Fruit fly (Drosophila melanogaster): ENCODE data around the gene CG5934.
A peak's percentile ranks its signal among the peaks of the same experiment; 100 is the strongest.

CG5934 gene

DNA sequence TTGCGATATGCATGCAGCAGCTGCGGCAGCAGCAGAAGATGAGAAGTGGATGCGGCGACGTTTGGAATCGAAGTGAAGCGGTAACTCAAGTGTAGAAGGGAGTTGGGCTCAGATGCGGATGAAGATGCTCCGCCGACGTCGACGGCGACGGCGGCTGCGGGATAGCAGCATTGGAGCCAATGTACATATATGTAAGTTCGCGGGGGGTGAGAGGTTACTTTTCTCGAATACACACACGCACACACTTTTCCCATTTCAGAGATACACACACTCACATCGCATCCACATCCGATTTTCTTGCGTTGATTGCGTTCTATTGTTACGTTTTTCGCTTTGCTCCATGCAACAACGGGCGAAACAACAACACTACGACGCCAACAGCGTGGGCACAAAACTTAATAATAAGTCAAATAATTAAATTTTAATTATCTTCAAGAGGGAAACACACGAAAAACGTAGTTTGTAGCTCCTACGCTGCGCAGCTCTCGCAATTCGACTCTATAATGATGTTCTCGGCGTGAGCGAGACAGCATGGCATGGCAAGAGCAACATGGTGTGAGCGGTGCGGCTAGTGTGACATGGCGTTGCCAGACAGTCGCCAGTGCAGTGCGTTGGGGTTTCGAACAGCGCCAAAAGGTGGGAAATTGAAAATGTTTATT lies 28.6 kb upstream of the CG5934 start, which contains the start of gene CG18766:
Gene CG18766 (minus strand): TSS at position 508 of the 659 bp plus-strand sequence.
- TF ChIP-seq pan (optimal IDR thresholded peaks at IDR 0.05) (no peak), CG8478 (optimal IDR thresholded peaks at IDR 0.05) (peak; percentile 81), EcR (GFP tag; optimal IDR thresholded peaks at IDR 0.05) (no peak)

DNA sequence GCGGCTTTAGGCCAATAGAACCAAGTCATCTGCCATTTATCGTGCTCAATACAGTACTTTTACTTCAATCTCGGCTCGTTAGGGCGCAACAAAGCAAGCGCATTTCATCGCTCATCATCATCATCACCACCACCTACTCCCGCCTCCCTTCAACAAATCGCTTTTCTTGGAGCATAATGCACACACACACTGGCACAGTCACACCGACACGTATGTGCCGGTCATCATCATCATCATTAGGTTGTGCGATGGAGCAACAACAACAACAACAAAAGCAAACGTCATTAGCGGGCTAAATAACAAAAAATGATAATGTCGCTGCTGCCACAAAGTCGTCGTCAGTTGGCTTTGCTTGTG lies 28.1 kb upstream of the CG5934 start:
- TF ChIP-seq Dll (optimal IDR thresholded peaks at IDR 0.05) (no peak), psq (optimal IDR thresholded peaks at IDR 0.05) (no peak), EcR (GFP tag; optimal IDR thresholded peaks at IDR 0.05) (no peak), pan (optimal IDR thresholded peaks at IDR 0.05) (no peak), usp (GFP tag; optimal IDR thresholded peaks at IDR 0.05) (no peak), CG8478 (optimal IDR thresholded peaks at IDR 0.05) (no peak)

DNA sequence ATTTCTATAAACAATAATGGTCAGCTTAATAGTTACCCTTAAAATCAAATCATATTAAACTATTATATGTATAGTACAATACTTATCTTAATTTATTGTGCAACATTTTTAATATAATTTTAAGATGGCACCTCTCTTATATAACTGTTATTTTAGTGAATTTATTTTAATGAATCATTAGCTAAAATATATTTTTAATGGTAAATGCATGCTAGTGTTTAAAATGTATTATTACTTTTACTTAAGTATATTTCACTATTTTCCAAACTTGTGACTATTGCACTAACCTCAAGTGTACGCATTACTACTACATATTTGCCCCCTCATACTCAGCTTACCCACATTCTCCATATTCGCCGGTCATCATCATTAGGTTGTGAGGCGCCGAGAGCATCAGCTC lies 27.2 kb upstream of the CG5934 start:
- TF ChIP-seq CG8478 (optimal IDR thresholded peaks at IDR 0.05) = no peak
- no peak for TF ChIP-seq pan (optimal IDR thresholded peaks at IDR 0.05)
- no peak for TF ChIP-seq EcR (GFP tag; optimal IDR thresholded peaks at IDR 0.05)
- TF ChIP-seq usp (GFP tag; optimal IDR thresholded peaks at IDR 0.05) = no peak
- no peak for TF ChIP-seq psq (optimal IDR thresholded peaks at IDR 0.05)

DNA sequence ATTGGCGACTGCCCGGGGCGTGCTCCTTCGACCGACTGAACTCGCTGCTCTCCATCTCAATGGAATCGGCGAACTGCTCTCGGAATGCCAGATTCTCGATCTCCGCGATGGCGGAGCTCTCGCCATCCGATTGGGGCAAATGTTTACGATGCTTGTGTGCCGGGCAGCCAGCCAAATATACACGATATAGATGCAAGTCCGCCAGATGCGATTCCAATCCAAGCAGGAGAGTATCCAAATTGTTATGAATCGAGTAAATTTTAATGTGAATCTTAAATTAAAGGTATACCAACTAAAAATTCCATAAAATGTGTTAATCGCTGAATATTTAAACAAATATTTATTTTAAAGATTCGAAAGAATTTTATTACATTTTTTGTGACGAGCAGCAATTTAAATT lies 25.6 kb upstream of the CG5934 start, which contains the start of gene CG5984:
Gene CG5984 (minus strand): TSS at position 101 of the 400 bp plus-strand sequence.
- TF ChIP-seq Dll (optimal IDR thresholded peaks at IDR 0.05) (no peak), EcR (GFP tag; optimal IDR thresholded peaks at IDR 0.05) (no peak), pan (optimal IDR thresholded peaks at IDR 0.05) (no peak), usp (GFP tag; optimal IDR thresholded peaks at IDR 0.05) (no peak), CG8478 (optimal IDR thresholded peaks at IDR 0.05) (no peak), psq (optimal IDR thresholded peaks at IDR 0.05) (no peak)

DNA sequence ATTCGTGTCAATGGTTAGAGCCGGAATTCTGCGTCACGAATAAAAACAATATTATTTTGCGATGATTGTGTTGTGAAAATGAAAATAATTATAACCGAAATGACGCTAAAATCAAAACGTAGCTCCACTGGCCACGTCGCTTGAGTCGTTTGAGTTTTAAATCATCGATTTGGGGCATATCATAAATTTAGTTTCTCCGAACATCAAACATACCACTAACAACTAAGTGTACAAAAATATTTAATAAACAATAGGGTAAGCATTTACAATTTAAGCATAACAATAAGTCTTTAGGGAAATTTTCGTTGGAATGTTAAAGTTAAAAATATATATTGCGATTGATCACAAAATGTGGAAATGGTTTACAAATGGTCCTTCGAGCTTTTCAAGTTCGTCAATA lies 22.6 kb upstream of the CG5934 start, which contains the start of the genes TTLL6B and TfIIA-L:
Gene TTLL6B (minus strand): TSS at position 101 of the 400 bp plus-strand sequence.
Gene TfIIA-L (plus strand): TSS at position 206 of the 400 bp plus-strand sequence.
- no peak for TF ChIP-seq CG8478 (optimal IDR thresholded peaks at IDR 0.05)
- TF ChIP-seq EcR (GFP tag; optimal IDR thresholded peaks at IDR 0.05) = no peak
- no peak for TF ChIP-seq pan (optimal IDR thresholded peaks at IDR 0.05)
- TF ChIP-seq psq (optimal IDR thresholded peaks at IDR 0.05) = no peak
- no peak for TF ChIP-seq usp (GFP tag; optimal IDR thresholded peaks at IDR 0.05)
- no peak for TF ChIP-seq Dll (optimal IDR thresholded peaks at IDR 0.05)

DNA sequence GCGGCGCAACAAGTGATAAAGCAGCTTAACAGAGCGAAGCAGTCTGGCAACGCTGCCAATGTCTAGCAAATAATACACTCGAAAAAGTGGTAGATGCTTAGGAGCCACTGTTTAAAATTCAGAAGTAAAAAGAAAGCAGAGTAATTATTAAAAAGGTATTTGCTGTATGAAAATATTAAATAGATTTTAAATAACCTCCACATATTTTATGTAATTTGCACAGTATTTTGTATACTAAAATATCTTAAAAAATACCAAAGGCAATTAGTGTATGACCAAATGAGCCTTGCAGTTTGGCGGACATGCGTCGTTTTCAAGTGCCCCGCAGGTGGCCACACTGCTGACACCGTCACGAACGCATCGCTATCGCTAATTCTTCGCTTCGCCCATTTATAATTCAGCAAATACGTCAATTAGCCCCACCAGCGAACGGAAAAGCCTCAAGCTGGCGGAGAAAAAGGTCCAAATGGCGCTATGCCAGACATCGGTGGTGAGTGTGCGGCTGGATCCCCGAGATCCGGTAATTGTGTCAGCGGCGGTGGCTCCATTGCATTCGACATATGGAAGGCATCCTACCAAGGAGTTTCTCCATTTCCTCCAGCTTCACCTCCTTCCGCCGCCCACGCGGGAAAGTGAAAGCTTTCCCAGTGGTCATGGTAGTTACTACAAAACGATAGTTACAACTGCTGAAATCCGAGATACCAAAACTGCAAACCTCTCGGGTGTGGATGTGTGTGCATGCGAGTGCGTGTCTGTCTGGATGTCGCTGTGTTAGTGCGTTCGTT lies 20.2 kb upstream of the CG5934 start, which contains the start of gene pll:
Gene pll (minus strand): TSS at position 47 of the 785 bp plus-strand sequence.
- TF ChIP-seq psq (optimal IDR thresholded peaks at IDR 0.05) (no peak), CG8478 (optimal IDR thresholded peaks at IDR 0.05) (no peak), pan (optimal IDR thresholded peaks at IDR 0.05) (no peak)

DNA sequence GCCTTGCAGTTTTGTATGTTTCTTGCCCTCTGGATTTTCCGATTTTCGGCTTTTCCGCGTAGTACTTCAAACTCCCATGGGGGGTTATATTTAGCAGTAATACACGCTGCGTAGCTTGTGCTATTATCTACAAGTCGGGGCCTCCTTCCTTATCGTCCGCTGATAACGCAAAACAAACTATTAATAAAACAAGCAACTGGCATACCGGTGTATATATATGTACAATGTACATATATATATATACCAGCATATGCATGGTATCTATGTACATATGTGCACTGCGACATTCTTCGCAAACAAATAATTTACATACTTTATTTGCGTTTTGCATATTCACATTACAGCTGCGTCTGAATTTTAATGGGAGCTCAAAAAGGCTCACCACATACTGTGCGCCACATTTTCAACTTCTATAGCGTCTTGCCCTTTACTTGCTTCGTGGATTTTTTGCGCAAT lies 19.6 kb upstream of the CG5934 start:
- TF ChIP-seq CG8478 (optimal IDR thresholded peaks at IDR 0.05) = no peak
- no peak for TF ChIP-seq psq (optimal IDR thresholded peaks at IDR 0.05)
- no peak for TF ChIP-seq EcR (GFP tag; optimal IDR thresholded peaks at IDR 0.05)
- no peak for TF ChIP-seq Dll (optimal IDR thresholded peaks at IDR 0.05)
- TF ChIP-seq usp (GFP tag; optimal IDR thresholded peaks at IDR 0.05) = no peak
- no peak for TF ChIP-seq pan (optimal IDR thresholded peaks at IDR 0.05)

DNA sequence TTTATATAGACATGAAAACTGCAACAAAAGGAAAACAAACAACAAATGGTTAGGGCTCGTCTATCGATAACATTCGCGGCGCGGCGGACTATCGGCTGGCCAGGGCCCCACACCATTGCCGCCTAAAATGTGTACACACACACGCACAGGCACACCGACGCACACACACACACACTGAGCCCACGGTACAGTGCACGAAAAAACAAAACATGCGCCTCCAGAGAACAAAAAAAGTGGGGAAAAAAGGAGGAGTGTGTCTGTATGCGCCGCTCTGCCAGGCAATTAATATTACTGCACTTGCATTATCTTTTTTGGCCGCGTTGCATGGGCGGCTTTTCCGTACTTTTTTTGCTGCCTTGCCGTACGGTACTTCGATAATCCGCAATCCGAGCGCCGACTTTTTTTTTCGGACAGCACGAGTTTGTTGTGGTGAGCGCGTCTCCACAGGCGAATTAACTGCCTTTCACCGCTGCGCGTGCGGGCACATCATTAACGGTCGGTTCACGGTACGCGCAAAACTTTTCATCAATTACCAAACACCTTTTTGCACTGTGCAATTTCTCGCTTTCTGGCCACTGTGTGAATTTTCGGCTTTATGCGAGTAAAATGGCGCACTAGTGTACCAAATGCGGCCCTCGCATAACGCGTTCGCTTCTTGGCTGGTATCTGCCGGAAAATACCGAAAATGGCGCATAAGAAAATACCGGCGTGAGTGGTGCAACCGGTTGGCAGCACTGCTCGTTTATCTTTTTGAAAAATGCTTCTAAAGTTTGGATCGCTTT lies 9.9 kb upstream of the CG5934 start, which contains the start of gene woc:
Gene woc (minus strand): TSS at position 622 of the 782 bp plus-strand sequence.
- no peak for TF ChIP-seq EcR (GFP tag; optimal IDR thresholded peaks at IDR 0.05)
- TF ChIP-seq CG8478 (optimal IDR thresholded peaks at IDR 0.05) = no peak
- no peak for TF ChIP-seq pan (optimal IDR thresholded peaks at IDR 0.05)
- no peak for TF ChIP-seq usp (GFP tag; optimal IDR thresholded peaks at IDR 0.05)
- TF ChIP-seq Dll (optimal IDR thresholded peaks at IDR 0.05) = peak; percentile 6
- no peak for TF ChIP-seq psq (optimal IDR thresholded peaks at IDR 0.05)

DNA sequence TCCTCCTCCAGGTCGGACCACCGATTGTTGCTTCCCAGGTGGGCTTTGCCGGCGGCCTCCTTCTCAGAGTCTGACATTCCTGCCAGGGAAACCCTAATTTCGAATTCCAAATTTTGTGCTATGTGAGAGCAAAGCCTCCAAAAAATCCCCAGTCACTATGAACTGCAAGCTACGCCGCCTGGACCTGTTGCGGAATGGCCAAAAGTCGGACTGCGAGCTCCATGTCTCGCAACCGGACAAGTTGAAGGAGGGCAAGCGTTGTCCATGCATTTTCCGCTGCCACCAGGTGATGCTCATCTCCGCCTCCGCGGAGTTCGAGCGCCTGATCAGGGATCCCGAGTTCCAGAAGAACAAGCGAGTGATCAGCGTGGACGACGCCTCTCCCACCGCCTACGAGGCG lies 8.2 kb upstream of the CG5934 start, which contains the start of the genes CG14262 and CG14260:
Gene CG14262 (minus strand): TSS at position 101 of the 400 bp plus-strand sequence.
Gene CG14260 (plus strand): TSS at position 128 of the 400 bp plus-strand sequence.
- no peak for TF ChIP-seq usp (GFP tag; optimal IDR thresholded peaks at IDR 0.05)
- TF ChIP-seq EcR (GFP tag; optimal IDR thresholded peaks at IDR 0.05) = no peak
- no peak for TF ChIP-seq pan (optimal IDR thresholded peaks at IDR 0.05)
- no peak for TF ChIP-seq psq (optimal IDR thresholded peaks at IDR 0.05)
- TF ChIP-seq Dll (optimal IDR thresholded peaks at IDR 0.05) = no peak
- no peak for TF ChIP-seq CG8478 (optimal IDR thresholded peaks at IDR 0.05)

DNA sequence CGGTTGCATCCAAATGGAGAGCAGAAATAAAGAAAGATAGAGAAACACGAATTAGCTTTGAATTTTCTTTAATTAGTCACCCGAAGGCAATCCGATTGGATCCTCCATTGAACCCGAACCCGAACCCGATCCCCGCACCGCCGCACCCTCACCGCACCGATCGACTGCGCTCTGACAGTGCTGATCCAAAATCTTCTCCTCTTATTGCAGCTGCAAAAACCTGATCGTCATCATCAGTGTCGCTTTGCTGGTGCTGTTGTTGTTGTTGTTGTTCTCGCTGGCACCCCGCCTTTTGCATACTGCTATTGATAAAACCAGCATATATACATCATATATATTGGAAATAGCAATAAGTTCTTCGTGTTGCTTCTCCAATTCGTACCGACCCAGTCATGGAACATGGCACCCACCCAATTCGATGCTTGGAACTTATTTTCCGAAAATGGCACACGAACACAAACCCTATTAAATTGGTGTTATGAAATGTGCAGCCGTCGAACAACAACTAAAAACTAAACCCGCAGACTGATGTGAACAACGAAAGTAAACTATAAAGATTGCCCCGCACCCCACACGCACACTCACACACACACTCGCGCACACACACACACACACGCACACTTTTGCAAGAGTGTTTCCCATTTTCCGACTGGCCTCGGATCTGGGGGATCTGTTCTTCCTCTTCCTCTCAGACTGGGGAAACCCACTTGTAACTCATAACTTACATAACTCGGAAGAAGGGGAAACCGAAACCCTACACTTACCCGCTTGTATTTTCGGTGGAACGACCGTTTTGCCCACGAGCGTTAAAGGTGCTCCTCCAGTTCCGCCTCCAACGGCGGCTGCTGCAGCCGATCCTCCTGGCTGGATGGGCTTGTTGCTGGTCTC lies 2.9 kb upstream of the CG5934 start:
- TF ChIP-seq EcR (GFP tag; optimal IDR thresholded peaks at IDR 0.05) (no peak), pan (optimal IDR thresholded peaks at IDR 0.05) (no peak), psq (optimal IDR thresholded peaks at IDR 0.05) (no peak)

DNA sequence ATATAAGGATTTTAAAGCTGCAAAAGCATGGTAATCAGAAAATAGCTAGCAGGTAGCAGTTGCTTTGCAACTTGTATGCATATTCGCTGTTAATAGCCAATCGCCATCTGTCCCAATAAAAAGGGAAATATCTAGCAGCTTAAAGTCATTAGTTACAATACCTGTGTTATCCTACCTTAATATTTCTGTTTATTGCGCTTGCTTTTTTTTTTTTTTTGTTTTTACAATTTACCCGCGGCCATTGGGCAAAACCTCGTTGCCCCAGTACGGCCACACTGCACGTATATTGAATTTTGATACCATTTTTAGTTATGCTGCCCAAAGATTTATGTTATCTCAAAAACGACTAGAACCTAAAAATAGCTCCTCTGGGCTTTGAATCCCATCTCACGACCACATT lies 1.3 kb upstream of the CG5934 start:
- no peak for TF ChIP-seq usp (GFP tag; optimal IDR thresholded peaks at IDR 0.05)
- no peak for TF ChIP-seq psq (optimal IDR thresholded peaks at IDR 0.05)
- no peak for TF ChIP-seq Dll (optimal IDR thresholded peaks at IDR 0.05)
- TF ChIP-seq CG8478 (optimal IDR thresholded peaks at IDR 0.05) = no peak
- no peak for TF ChIP-seq EcR (GFP tag; optimal IDR thresholded peaks at IDR 0.05)
- TF ChIP-seq pan (optimal IDR thresholded peaks at IDR 0.05) = no peak

Data from whole organism.